Fruit fly (Drosophila melanogaster) S2 (cell line): Measurements from ENCODE around the gene CG42673.

Source experiments
- CG8478 ChIP-seq: fragments of >200 bp; optimal IDR thresholded peaks from 2 replicates; lab custom pipeline; 2018
- CTCF ChIP-seq, 2 experiments: fragments of >200 bp; optimal IDR thresholded peaks; 2 replicates each; lab custom pipeline; 2018

dm6 chr3L:9555004-9555403 lies 8.0 kb downstream of the CG42673 start:
- TF ChIP-seq CG8478 (lab: Kevin White, UChicago) (no peak), CTCF (optimal IDR thresholded peaks at IDR 0.05; lab: Kevin White, UChicago) (no peak)
